Fruit fly (Drosophila melanogaster) whole organism, prepupa: Measurements from ENCODE around the gene CG15756.

Experiments used
- Blimp-1 ChIP-seq: fragments of 200-800 bp; sonication (Bioruptor generic); optimal IDR thresholded peaks from 3 replicates; lab custom pipeline; 2017; ENCODE audit warnings: missing biosample characterization, missing genetic modification characterization, mild to moderate bottlenecking, moderate library complexity, missing genetic modification reagents
- CG10631 ChIP-seq: fragments of 200-800 bp; sonication (Bioruptor generic); optimal IDR thresholded peaks from 2 replicates; lab custom pipeline; 2016; ENCODE audit warnings: missing biosample characterization, missing genetic modification characterization
- CG11294 ChIP-seq: fragments of 200-800 bp; sonication (Bioruptor generic); IDR thresholded peaks from 2 replicates; pipeline ENCODE4 v1.3.6; 2022; ENCODE audit warnings: missing biosample characterization, missing genetic modification characterization
- CG11762 ChIP-seq: fragments of 200-800 bp; sonication (Bioruptor generic); optimal IDR thresholded peaks from 3 replicates; lab custom pipeline; 2016; ENCODE audit warnings: missing biosample characterization, missing genetic modification characterization; ENCODE audit not compliant: insufficient read depth
- CG15336 ChIP-seq: fragments of 200-800 bp; sonication (Bioruptor generic); IDR thresholded peaks from 2 replicates; pipeline ENCODE4 v1.3.6; 2022; ENCODE audit warnings: missing biosample characterization, missing genetic modification characterization
- CG1621 ChIP-seq: fragments of 200-800 bp; sonication (Bioruptor generic); optimal IDR thresholded peaks from 3 replicates; lab custom pipeline; 2018; ENCODE audit warnings: missing biosample characterization, mild to moderate bottlenecking, missing genetic modification characterization
- CG16779 ChIP-seq: fragments of 200-800 bp; sonication (Bioruptor generic); optimal IDR thresholded peaks from 3 replicates; lab custom pipeline; 2017; ENCODE audit warnings: missing biosample characterization, mild to moderate bottlenecking, missing genetic modification characterization
- CG31627 ChIP-seq: fragments of 200-800 bp; sonication (Bioruptor generic); optimal IDR thresholded peaks from 3 replicates; lab custom pipeline; 2016; ENCODE audit warnings: missing biosample characterization, missing genetic modification characterization
- CG32006 ChIP-seq: fragments of 200-800 bp; sonication (Bioruptor generic); optimal IDR thresholded peaks from 3 replicates; lab custom pipeline; 2017; ENCODE audit warnings: missing biosample characterization, mild to moderate bottlenecking, missing genetic modification characterization
- CG34406 ChIP-seq: fragments of 200-800 bp; sonication (Bioruptor generic); optimal IDR thresholded peaks from 3 replicates; lab custom pipeline; 2016; ENCODE audit warnings: missing biosample characterization, missing genetic modification characterization
- CG3919 ChIP-seq: fragments of 200-800 bp; sonication (Bioruptor generic); optimal IDR thresholded peaks from 3 replicates; lab custom pipeline; 2016; ENCODE audit warnings: missing biosample characterization, missing genetic modification characterization
- CG6163 ChIP-seq: fragments of 200-800 bp; sonication (Bioruptor generic); IDR thresholded peaks from 3 replicates; pipeline ENCODE4 v1.3.6; 2022; ENCODE audit warnings: missing biosample characterization, missing genetic modification characterization
- CG6792 ChIP-seq: fragments of 200-800 bp; sonication (Bioruptor generic); optimal IDR thresholded peaks from 3 replicates; lab custom pipeline; 2016; ENCODE audit warnings: missing biosample characterization, missing genetic modification characterization
- CG6808 ChIP-seq: fragments of 200-800 bp; sonication (Bioruptor generic); optimal IDR thresholded peaks from 3 replicates; lab custom pipeline; 2017; ENCODE audit warnings: missing biosample characterization, missing genetic modification characterization, mild to moderate bottlenecking, moderate library complexity, missing genetic modification reagents
- CG6854 ChIP-seq: fragments of 200-800 bp; sonication (Bioruptor generic); optimal IDR thresholded peaks from 2 replicates; lab custom pipeline; 2017; ENCODE audit warnings: missing biosample characterization, mild to moderate bottlenecking, missing genetic modification characterization
- CG7368 ChIP-seq: fragments of 200-800 bp; sonication (Bioruptor generic); optimal IDR thresholded peaks from 3 replicates; lab custom pipeline; 2016; ENCODE audit warnings: missing biosample characterization, missing genetic modification characterization
- CG8119 ChIP-seq: fragments of 200-800 bp; sonication (Bioruptor generic); IDR thresholded peaks from 3 replicates; pipeline ENCODE4 v1.3.6; 2022; ENCODE audit warnings: missing biosample characterization, missing genetic modification characterization
- CG8319 ChIP-seq: fragments of 200-800 bp; sonication (Bioruptor generic); optimal IDR thresholded peaks from 3 replicates; lab custom pipeline; 2016; ENCODE audit warnings: missing biosample characterization, missing genetic modification characterization
- CG8632 ChIP-seq: fragments of 200-800 bp; sonication (Bioruptor generic); optimal IDR thresholded peaks from 3 replicates; lab custom pipeline; 2016; ENCODE audit warnings: missing biosample characterization, missing genetic modification characterization
- Eip75B ChIP-seq: fragments of 200-800 bp; sonication (Bioruptor generic); optimal IDR thresholded peaks from 3 replicates; lab custom pipeline; 2016; ENCODE audit warnings: missing biosample characterization, missing genetic modification characterization
- Eip78C ChIP-seq: fragments of 200-800 bp; sonication (Bioruptor generic); peaks from one replicate; lab custom pipeline; 2016; ENCODE audit warnings: missing biosample characterization, missing genetic modification characterization
- Eip93F ChIP-seq: fragments of 200-800 bp; sonication (Bioruptor generic); optimal IDR thresholded peaks from 2 replicates; lab custom pipeline; 2016; ENCODE audit warnings: missing biosample characterization, mild to moderate bottlenecking, missing genetic modification characterization
- Ets21C ChIP-seq: fragments of 200-800 bp; sonication (Bioruptor generic); optimal IDR thresholded peaks from 3 replicates; lab custom pipeline; 2016; ENCODE audit warnings: missing biosample characterization, missing genetic modification characterization
- Ets96B ChIP-seq: fragments of 200-800 bp; optimal IDR thresholded peaks from 2 replicates; lab custom pipeline; 2019; ENCODE audit warnings: missing biosample characterization, mild to moderate bottlenecking, missing genetic modification characterization, moderate library complexity
- Hr38 ChIP-seq: sonication (Bioruptor generic); optimal IDR thresholded peaks from 2 replicates; lab custom pipeline; 2016; ENCODE audit warnings: missing biosample characterization, missing genetic modification characterization
- Hr39 ChIP-seq: fragments of 200-800 bp; sonication (Bioruptor generic); optimal IDR thresholded peaks from 2 replicates; lab custom pipeline; 2016; ENCODE audit warnings: missing biosample characterization, missing genetic modification characterization
- Hr4 ChIP-seq: fragments of 200-800 bp; sonication (Bioruptor generic); optimal IDR thresholded peaks from 3 replicates; lab custom pipeline; 2016; ENCODE audit warnings: missing biosample characterization, missing genetic modification characterization
- Met ChIP-seq: fragments of 200-800 bp; sonication (Bioruptor generic); optimal IDR thresholded peaks from 3 replicates; lab custom pipeline; 2016; ENCODE audit warnings: missing biosample characterization, missing genetic modification characterization
- OdsH ChIP-seq: fragments of 200-800 bp; sonication (Bioruptor generic); optimal IDR thresholded peaks from 3 replicates; lab custom pipeline; 2016; ENCODE audit warnings: missing biosample characterization, missing genetic modification characterization
- Smox ChIP-seq: fragments of 200-800 bp; sonication (Bioruptor generic); optimal IDR thresholded peaks from 3 replicates; lab custom pipeline; 2016; ENCODE audit warnings: missing biosample characterization, missing genetic modification characterization
- Sox102F ChIP-seq: fragments of 200-800 bp; sonication (Bioruptor generic); optimal IDR thresholded peaks from 2 replicates; lab custom pipeline; 2016; ENCODE audit warnings: missing biosample characterization, mild to moderate bottlenecking, missing genetic modification characterization
- Sox14 ChIP-seq: fragments of 200-800 bp; sonication (Bioruptor generic); optimal IDR thresholded peaks from 3 replicates; lab custom pipeline; 2016; ENCODE audit warnings: missing biosample characterization, missing genetic modification characterization
- Sox15 ChIP-seq: fragments of 200-800 bp; sonication (Bioruptor generic); optimal IDR thresholded peaks from 3 replicates; lab custom pipeline; 2016; ENCODE audit warnings: missing biosample characterization, missing genetic modification characterization
- achi ChIP-seq: fragments of 200-800 bp; sonication (Bioruptor generic); optimal IDR thresholded peaks from 3 replicates; lab custom pipeline; 2016; ENCODE audit warnings: missing biosample characterization, missing genetic modification characterization
- acj6 ChIP-seq: fragments of 200-800 bp; sonication (Bioruptor generic); optimal IDR thresholded peaks from 3 replicates; lab custom pipeline; 2016; ENCODE audit warnings: missing biosample characterization, missing genetic modification characterization
- cyc ChIP-seq: fragments of 200-800 bp; sonication (Bioruptor generic); optimal IDR thresholded peaks from 3 replicates; lab custom pipeline; 2016; ENCODE audit warnings: missing biosample characterization, missing genetic modification characterization
- dsx ChIP-seq: fragments of 200-800 bp; optimal IDR thresholded peaks from 3 replicates; lab custom pipeline; 2019; ENCODE audit warnings: missing biosample characterization, mild to moderate bottlenecking, missing genetic modification characterization, moderate library complexity; ENCODE audit not compliant: poor library complexity, severe bottlenecking
- esn ChIP-seq: fragments of 200-800 bp; sonication (Bioruptor generic); optimal IDR thresholded peaks from 2 replicates; lab custom pipeline; 2016; ENCODE audit warnings: missing biosample characterization, mild to moderate bottlenecking, missing genetic modification characterization, moderate library complexity
- fd59A ChIP-seq: fragments of 200-800 bp; sonication (Bioruptor generic); optimal IDR thresholded peaks from 2 replicates; lab custom pipeline; 2017; ENCODE audit warnings: missing biosample characterization, mild to moderate bottlenecking, missing genetic modification characterization, missing genetic modification reagents
- fd85E ChIP-seq: fragments of 200-800 bp; sonication (Bioruptor generic); optimal IDR thresholded peaks from 3 replicates; lab custom pipeline; 2016; ENCODE audit warnings: missing biosample characterization, missing genetic modification characterization
- lz ChIP-seq: fragments of 200-800 bp; sonication (Bioruptor generic); optimal IDR thresholded peaks from 3 replicates; lab custom pipeline; 2016; ENCODE audit warnings: missing biosample characterization, missing genetic modification characterization
- pdm3 ChIP-seq: fragments of 200-800 bp; sonication (Bioruptor generic); optimal IDR thresholded peaks from 3 replicates; lab custom pipeline; 2016; ENCODE audit warnings: missing biosample characterization, missing genetic modification characterization
- salr ChIP-seq, 2 experiments: fragments of 200-800 bp; sonication (Bioruptor generic); optimal IDR thresholded peaks; 3 replicates each; lab custom pipeline; 2016 to 2018; ENCODE audit warnings: missing biosample characterization in 2 of 2, missing genetic modification characterization in 2 of 2, mild to moderate bottlenecking in 1 of 2
- spab ChIP-seq: fragments of 200-800 bp; sonication (Bioruptor generic); optimal IDR thresholded peaks from 2 replicates; lab custom pipeline; 2017; ENCODE audit warnings: missing biosample characterization, mild to moderate bottlenecking, missing genetic modification characterization, missing genetic modification reagents
- ss ChIP-seq, 2 experiments: fragments of 200-800 bp; sonication (Bioruptor generic); optimal IDR thresholded peaks; 2 replicates in 1 of 2; 3 replicates in 1 of 2; lab custom pipeline; 2017 to 2018; ENCODE audit warnings: mild to moderate bottlenecking in 2 of 2, missing biosample characterization in 2 of 2, missing genetic modification characterization in 2 of 2, moderate library complexity in 1 of 2
- svp ChIP-seq: fragments of 200-800 bp; sonication (Bioruptor generic); peaks from one replicate; lab custom pipeline; 2016; ENCODE audit warnings: missing biosample characterization, missing genetic modification characterization
- topi ChIP-seq: fragments of 200-800 bp; sonication (Bioruptor generic); optimal IDR thresholded peaks from 3 replicates; lab custom pipeline; 2016; ENCODE audit warnings: missing biosample characterization, missing genetic modification characterization
- vri ChIP-seq: fragments of 200-800 bp; sonication (Bioruptor generic); optimal IDR thresholded peaks from 3 replicates; lab custom pipeline; 2016; ENCODE audit warnings: missing biosample characterization, mild to moderate bottlenecking, missing genetic modification characterization

Gene CG15756

DNA sequence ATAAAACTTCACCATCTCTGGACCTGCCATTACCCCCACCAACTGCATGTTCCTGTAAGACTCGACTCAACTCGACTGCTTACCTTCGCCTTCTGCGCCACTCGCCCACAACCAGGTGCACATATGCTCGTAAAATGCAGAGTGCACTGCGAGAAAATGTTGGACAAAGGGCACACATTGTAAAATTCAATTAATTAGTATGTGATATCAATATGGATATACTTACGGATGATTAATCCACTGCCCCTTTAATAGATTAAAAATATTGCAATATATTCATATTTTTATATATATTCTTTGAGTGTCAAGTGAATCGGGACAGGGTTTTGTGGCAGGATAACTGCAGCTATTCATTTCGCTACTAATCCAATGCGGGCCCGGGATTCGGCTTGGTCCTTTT is 2.6 kb downstream of the CG15756 start (continued):
- TF ChIP-seq fd85E (GFP tag; lab: Kevin White, UChicago) (no peak), spab (GFP tag; lab: Kevin White, UChicago) (no peak), svp (GFP tag; lab: Kevin White, UChicago) (peak; percentile 24), CG10631 (GFP tag; lab: Kevin White, UChicago) (peak; percentile 5), ss (GFP tag; optimal IDR thresholded peaks at IDR 0.05; lab: Kevin White, UChicago) (peak in 1 of 2 experiments; percentile 6), CG1621 (tag; lab: Kevin White, UChicago) (no peak), CG31627 (peak; percentile 2), Ets96B (peak; percentile 25), Blimp-1 (no peak), dsx (GFP tag; lab: Kevin White, UChicago) (peak; percentile 5), Sox15 (GFP tag; lab: Kevin White, UChicago) (no peak), Met (GFP tag; lab: Kevin White, UChicago) (peak; percentile 37), CG8632 (GFP tag; lab: Kevin White, UChicago) (no peak), CG6808 (GFP tag; lab: Kevin White, UChicago) (no peak), CG15336 (GFP tag; lab: Robert Waterston, UW) (no peak), Hr4 (GFP tag; lab: Kevin White, UChicago) (no peak), CG8319 (GFP tag; lab: Kevin White, UChicago) (no peak), pdm3 (GFP tag; lab: Kevin White, UChicago) (peak; percentile 33), CG6163 (peak; percentile 65; the same call in 2 of the 3 replicates)

DNA sequence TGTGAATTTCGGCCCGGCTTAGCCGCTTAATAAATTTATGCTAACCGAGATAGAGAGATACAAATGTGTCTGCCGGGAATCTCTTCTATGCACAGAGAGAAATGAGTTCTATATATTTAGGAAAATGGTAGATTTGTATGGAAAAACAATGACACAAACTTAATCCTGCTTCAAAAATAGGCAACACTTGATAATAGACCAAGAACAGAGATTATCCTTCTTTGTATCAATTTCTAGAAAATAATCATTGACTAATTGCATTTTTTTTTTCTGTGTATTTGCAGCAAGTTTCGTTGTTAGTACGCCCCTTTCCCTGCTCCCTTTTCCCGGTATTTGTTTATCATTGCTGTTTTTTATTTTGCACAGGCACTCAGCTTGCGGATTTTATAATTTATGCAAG is 5.2 kb downstream of the CG15756 start:
- TF ChIP-seq svp (GFP tag; lab: Kevin White, UChicago) (peak; percentile 66), CG8632 (GFP tag; lab: Kevin White, UChicago) (peak; percentile 20), CG32006 (GFP tag; lab: Kevin White, UChicago) (no peak), Sox102F (peak; percentile 6), CG3919 (GFP tag; lab: Kevin White, UChicago) (peak; percentile 17), fd85E (GFP tag; lab: Kevin White, UChicago) (no peak), Met (GFP tag; lab: Kevin White, UChicago) (peak; percentile 67), acj6 (GFP tag; lab: Kevin White, UChicago) (peak; percentile 45), Sox14 (GFP tag; lab: Kevin White, UChicago) (no peak), CG6792 (GFP tag; lab: Kevin White, UChicago) (no peak), OdsH (GFP tag; lab: Kevin White, UChicago) (peak; percentile 25), CG16779 (no peak), CG6854 (GFP tag; lab: Kevin White, UChicago) (no peak), CG34406 (GFP tag; lab: Kevin White, UChicago) (peak; percentile 10), Smox (GFP tag; lab: Kevin White, UChicago) (peak; percentile 37), dsx (GFP tag; lab: Kevin White, UChicago) (no peak), lz (GFP tag; lab: Kevin White, UChicago) (peak; percentile 36), Eip75B (GFP tag; lab: Kevin White, UChicago) (peak; percentile 22), Eip78C (GFP tag; lab: Kevin White, UChicago) (peak; percentile 77), CG15336 (GFP tag; lab: Robert Waterston, UW) (no peak), vri (GFP tag; lab: Kevin White, UChicago) (peak; percentile 39), cyc (GFP tag; lab: Kevin White, UChicago) (peak; percentile 42), spab (GFP tag; lab: Kevin White, UChicago) (no peak), esn (peak; percentile 56), achi (peak; percentile 0), CG31627 (peak; percentile 57), Sox15 (GFP tag; lab: Kevin White, UChicago) (no peak), Hr4 (GFP tag; lab: Kevin White, UChicago) (no peak), fd59A (no peak), Eip93F (GFP tag; lab: Kevin White, UChicago) (no peak), topi (peak; percentile 58), CG11294 (GFP tag; lab: Robert Waterston, UW) (no peak), CG7368 (no peak), Ets21C (GFP tag; lab: Kevin White, UChicago) (peak; percentile 31), Hr38 (GFP tag; lab: Kevin White, UChicago) (no peak), CG8119 (GFP tag; lab: Robert Waterston, UW) (no peak), CG10631 (GFP tag; lab: Kevin White, UChicago) (peak; percentile 25), pdm3 (GFP tag; lab: Kevin White, UChicago) (peak; percentile 18), Hr39 (GFP tag; lab: Kevin White, UChicago) (peak; percentile 57), CG11762 (GFP tag; lab: Kevin White, UChicago) (no peak), CG1621 (tag; lab: Kevin White, UChicago) (no peak), salr (GFP tag; optimal IDR thresholded peaks at IDR 0.05; lab: Kevin White, UChicago) (no peak)
